Fruit fly (Drosophila melanogaster): ENCODE results near the gene RpL36A.

The RpL36A gene

DNA sequence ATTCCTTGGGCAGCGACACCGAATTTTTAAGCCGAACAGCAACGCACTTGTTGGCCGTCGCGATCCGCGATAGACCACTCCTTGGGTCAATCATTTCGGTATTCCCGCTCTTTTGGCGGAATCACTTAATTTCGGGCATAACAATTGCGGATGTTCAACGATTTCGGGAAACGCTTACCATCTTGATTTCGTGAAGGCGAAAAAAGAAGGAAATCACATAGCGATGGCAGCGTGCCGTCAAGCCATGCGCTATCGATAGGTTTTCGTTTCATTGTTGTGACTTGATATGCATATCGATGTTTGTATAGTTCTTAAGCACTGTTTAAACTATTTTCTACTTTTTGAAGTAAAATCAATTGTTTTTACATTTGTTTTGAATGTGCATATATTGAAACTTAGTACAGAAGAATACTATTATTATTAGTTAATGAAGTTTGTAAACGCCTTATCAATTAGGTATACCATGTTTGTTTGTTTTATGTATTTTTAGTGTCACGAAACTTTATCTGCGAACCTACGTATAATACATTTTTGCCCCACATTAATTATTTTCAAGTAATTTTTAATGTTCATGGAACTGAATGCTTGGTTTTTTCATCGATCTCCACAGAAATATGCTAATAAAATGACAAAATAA is at the start of gene RpL36A (continued):
- TF ChIP-seq Atf-2 (GFP tag; optimal IDR thresholded peaks at IDR 0.05) (peak; percentile 40), z (GFP tag; IDR thresholded peaks at IDR 0.05) (no peak), exex (tag; optimal IDR thresholded peaks at IDR 0.05) (no peak), CG16863 (GFP tag; optimal IDR thresholded peaks at IDR 0.05) (no peak), CG2199 (GFP tag; IDR thresholded peaks at IDR 0.05) (0 out of 3 replicates have a peak, but pooled peaks have one; percentile 63), Gsc (GFP tag; IDR thresholded peaks at IDR 0.05) (no peak), CG34422 (GFP tag; IDR thresholded peaks at IDR 0.05) (0 out of 3 replicates have a peak, but pooled peaks have one; percentile 39), sd (tag; optimal IDR thresholded peaks at IDR 0.05) (peak; percentile 16), Fer2 (tag; optimal IDR thresholded peaks at IDR 0.05) (no peak), CG17359 (tag; optimal IDR thresholded peaks at IDR 0.05) (peak; percentile 45), ssp (GFP tag; IDR thresholded peaks at IDR 0.05) (peak; percentile 81), onecut (GFP tag; IDR thresholded peaks at IDR 0.05) (peak; percentile 69), CG18476 (GFP tag; optimal IDR thresholded peaks at IDR 0.05) (no peak), tll (GFP tag; optimal IDR thresholded peaks at IDR 0.05) (no peak), grau (tag; optimal IDR thresholded peaks at IDR 0.05) (peak; percentile 60), slbo (GFP tag; IDR thresholded peaks at IDR 0.05) (peak; percentile 76), Deaf1 (tag; optimal IDR thresholded peaks at IDR 0.05) (no peak), CG9727 (GFP tag; optimal IDR thresholded peaks at IDR 0.05) (peak; percentile 70), dpn (GFP tag; optimal IDR thresholded peaks at IDR 0.05) (peak; percentile 18 to 60), CG6175 (GFP tag; IDR thresholded peaks at IDR 0.05) (0 out of 3 replicates have a peak, but pooled peaks have one; percentile 24), CG4282 (GFP tag; optimal IDR thresholded peaks at IDR 0.05) (peak; percentile 60), CG17829 (tag; optimal IDR thresholded peaks at IDR 0.05) (peak; percentile 10), fu2 (GFP tag; optimal IDR thresholded peaks at IDR 0.05) (no peak), CG14014 (GFP tag; IDR thresholded peaks at IDR 0.05) (peak; percentile 61; the same call in 1 of the 2 replicates), CG13624 (GFP tag; optimal IDR thresholded peaks at IDR 0.05) (peak; percentile 60), H2.0 (GFP tag; IDR thresholded peaks at IDR 0.05) (no peak; the same call in 1 of the 2 replicates), PHDP (tag; optimal IDR thresholded peaks at IDR 0.05) (peak; percentile 72), p53 (GFP tag; optimal IDR thresholded peaks at IDR 0.05) (peak; percentile 46), Bdp1 (GFP tag; optimal IDR thresholded peaks at IDR 0.05) (peak; percentile 41), CG34376 (GFP tag; optimal IDR thresholded peaks at IDR 0.05) (peak; percentile 85), Ets97D (GFP tag; optimal IDR thresholded peaks at IDR 0.05) (peak; percentile 98), Nf-YA (GFP tag; IDR thresholded peaks at IDR 0.05) (0 out of 2 replicates have a peak, but pooled peaks have one; percentile 18), NK7.1 (GFP tag; optimal IDR thresholded peaks at IDR 0.05) (peak; percentile 42), fd96Cb (tag; optimal IDR thresholded peaks at IDR 0.05) (no peak), fd102C (GFP tag; optimal IDR thresholded peaks at IDR 0.05) (no peak), org-1 (GFP tag; optimal IDR thresholded peaks at IDR 0.05) (peak; percentile 43), shn (GFP tag; optimal IDR thresholded peaks at IDR 0.05) (peak; percentile 46), CG12744 (GFP tag; optimal IDR thresholded peaks at IDR 0.05) (peak; percentile 46), gro (GFP tag; optimal IDR thresholded peaks at IDR 0.05) (no peak), BtbVII (GFP tag; optimal IDR thresholded peaks at IDR 0.05) (peak; percentile 45), dm (GFP tag; optimal IDR thresholded peaks at IDR 0.05) (peak; percentile 89), CG8281 (tag; optimal IDR thresholded peaks at IDR 0.05) (no peak), CG34224 (GFP tag; IDR thresholded peaks at IDR 0.05; ENCODE audit: partially characterized antibody) (peak; percentile 31), CG4707 (GFP tag; optimal IDR thresholded peaks at IDR 0.05) (peak; percentile 61), nmo (GFP tag; optimal IDR thresholded peaks at IDR 0.05) (peak; percentile 47), pb (GFP tag; optimal IDR thresholded peaks at IDR 0.05) (peak; percentile 34), CG14965 (GFP tag; optimal IDR thresholded peaks at IDR 0.05; ENCODE audit: borderline replicate concordance) (no peak), jing (GFP tag; optimal IDR thresholded peaks at IDR 0.05) (no peak), CG8944 (GFP tag; optimal IDR thresholded peaks at IDR 0.05) (peak; percentile 43), Ptx1 (GFP tag; IDR thresholded peaks at IDR 0.05) (peak; percentile 47)
